Worm (Caenorhabditis elegans): Measurements from ENCODE around the gene gcsh-1.
A peak's percentile ranks its signal among the peaks of the same experiment; 100 is the strongest.

gcsh-1 gene

ce11 chrX:14557936-14558554 lies 43.2 kb upstream of the gcsh-1 start, which contains the start of gene nhr-3 (continued):
- TF ChIP-seq Y75B8A.6 (GFP tag; IDR thresholded peaks at IDR 0.05) (no peak), ceh-32 (tag; optimal IDR thresholded peaks at IDR 0.05; ENCODE audit: poor library complexity) (no peak), dve-1 (tag; optimal IDR thresholded peaks at IDR 0.05; ENCODE audit: insufficient read depth) (peak; percentile 51), hlh-11 (tag; optimal IDR thresholded peaks at IDR 0.05) (peak; percentile 56)

- no peak for TF ChIP-seq nhr-25 (tag; optimal IDR thresholded peaks at IDR 0.05; ENCODE audit: borderline replicate concordance, insufficient read depth)
- no peak for TF ChIP-seq lin-1 (GFP tag; IDR thresholded peaks at IDR 0.05)
- TF ChIP-seq unc-39 (tag; optimal IDR thresholded peaks at IDR 0.05), result no peak
- no peak for TF ChIP-seq nhr-10 (tag; optimal IDR thresholded peaks at IDR 0.05)
- TF ChIP-seq ctbp-1 (GFP tag; IDR thresholded peaks at IDR 0.05), result peak; percentile 80
- TF ChIP-seq ztf-11 (tag; optimal IDR thresholded peaks at IDR 0.05), result no peak
- TF ChIP-seq zfp-3 (GFP tag; conservative IDR thresholded peaks at IDR 0.05), result no peak
- peak; percentile 7 for TF ChIP-seq lin-13 (GFP tag; optimal IDR thresholded peaks at IDR 0.05)
- TF ChIP-seq rbr-2 (tag; optimal IDR thresholded peaks at IDR 0.05), result peak; percentile 19
- no peak for TF ChIP-seq jun-1 (tag; optimal IDR thresholded peaks at IDR 0.05)
- TF ChIP-seq unc-130 (GFP tag; optimal IDR thresholded peaks at IDR 0.05), result no peak
- no peak for TF ChIP-seq sdz-12 (GFP tag; optimal IDR thresholded peaks at IDR 0.05)
- TF ChIP-seq saeg-2 (GFP tag; IDR thresholded peaks at IDR 0.05), result no peak
- no peak for TF ChIP-seq Y48G9A.11 (GFP tag; IDR thresholded peaks at IDR 0.05)
- TF ChIP-seq dmd-9 (GFP tag; IDR thresholded peaks at IDR 0.05), result no peak
- no peak for TF ChIP-seq ZK546.5 (tag; optimal IDR thresholded peaks at IDR 0.05)
- no peak for TF ChIP-seq php-3 (GFP tag; IDR thresholded peaks at IDR 0.05)
- TF ChIP-seq Y75B8A.6 (GFP tag; IDR thresholded peaks at IDR 0.05), result no peak
- TF ChIP-seq nhr-237 (tag; optimal IDR thresholded peaks at IDR 0.05), result no peak
- TF ChIP-seq mes-2 (tag; optimal IDR thresholded peaks at IDR 0.05; ENCODE audit: poor library complexity, severe bottlenecking), result no peak
- TF ChIP-seq nhr-48 (tag; optimal IDR thresholded peaks at IDR 0.05), result peak; percentile 5
- TF ChIP-seq hif-1 (tag; optimal IDR thresholded peaks at IDR 0.05), result peak in 1 of 2 experiments; percentile 76
- TF ChIP-seq F10B5.3 (tag; optimal IDR thresholded peaks at IDR 0.05), result no peak
- TF ChIP-seq lin-38 (GFP tag; IDR thresholded peaks at IDR 0.05), result no peak
- no peak for TF ChIP-seq lir-3 (tag; optimal IDR thresholded peaks at IDR 0.05)
- no peak for TF ChIP-seq fkh-10 (GFP tag; optimal IDR thresholded peaks at IDR 0.05)
- no peak for TF ChIP-seq ceh-32 (tag; optimal IDR thresholded peaks at IDR 0.05; ENCODE audit: poor library complexity)
- TF ChIP-seq lin-29 (GFP tag; IDR thresholded peaks at IDR 0.05), result no peak
- TF ChIP-seq set-16 (GFP tag; IDR thresholded peaks at IDR 0.05), result peak; percentile 19; the same call in 1 of the 2 replicates
- no peak for TF ChIP-seq lin-39 (tag; optimal IDR thresholded peaks at IDR 0.05)
- TF ChIP-seq arid-1 (GFP tag; conservative IDR thresholded peaks at IDR 0.05), result 0 out of 2 replicates have a peak, but pooled peaks have one; percentile 21
- TF ChIP-seq mep-1 (tag; optimal IDR thresholded peaks at IDR 0.05), result peak; percentile 60
- no peak for TF ChIP-seq egl-27 (tag; optimal IDR thresholded peaks at IDR 0.05)
- no peak for TF ChIP-seq ZK337.2 (GFP tag; IDR thresholded peaks at IDR 0.05)
- no peak for TF ChIP-seq tag-97 (GFP tag; IDR thresholded peaks at IDR 0.05)
- TF ChIP-seq spr-1 (tag; optimal IDR thresholded peaks at IDR 0.05), result no peak
- no peak for TF ChIP-seq nhr-111 (GFP tag; optimal IDR thresholded peaks at IDR 0.05)
- no peak for TF ChIP-seq ama-1 (optimal IDR thresholded peaks at IDR 0.05)
- TF ChIP-seq spr-3 (GFP tag; optimal IDR thresholded peaks at IDR 0.05), result no peak
- peak; percentile 1 for TF ChIP-seq mxl-3 (GFP tag; optimal IDR thresholded peaks at IDR 0.05)
- peak; percentile 69 for TF ChIP-seq hlh-30 (tag; optimal IDR thresholded peaks at IDR 0.05; ENCODE audit: insufficient read depth)
- TF ChIP-seq nhr-77 (tag; optimal IDR thresholded peaks at IDR 0.05), result no peak
- no peak for TF ChIP-seq zag-1 (tag; optimal IDR thresholded peaks at IDR 0.05)
- no peak for TF ChIP-seq daf-12 (tag; optimal IDR thresholded peaks at IDR 0.05)
- TF ChIP-seq ceh-28 (tag; optimal IDR thresholded peaks at IDR 0.05), result no peak
Observed at ce11 chrX:14557352-14557935, 42.6 kb upstream of the gcsh-1 start.

All from whole organism, L4 larva.